Fruit fly (Drosophila melanogaster) whole organism, prepupa: Measurements from ENCODE around the gene CG7025.

Experiments used
- CG10631 ChIP-seq: fragments of 200-800 bp; sonication (Bioruptor generic); optimal IDR thresholded peaks from 2 replicates; lab custom pipeline; 2016; ENCODE audit warnings: missing biosample characterization, missing genetic modification characterization
- CG15336 ChIP-seq: fragments of 200-800 bp; sonication (Bioruptor generic); IDR thresholded peaks from 2 replicates; pipeline ENCODE4 v1.3.6; 2022; ENCODE audit warnings: missing biosample characterization, missing genetic modification characterization
- CG31627 ChIP-seq: fragments of 200-800 bp; sonication (Bioruptor generic); optimal IDR thresholded peaks from 3 replicates; lab custom pipeline; 2016; ENCODE audit warnings: missing biosample characterization, missing genetic modification characterization
- CG32006 ChIP-seq: fragments of 200-800 bp; sonication (Bioruptor generic); optimal IDR thresholded peaks from 3 replicates; lab custom pipeline; 2017; ENCODE audit warnings: missing biosample characterization, mild to moderate bottlenecking, missing genetic modification characterization
- CG34406 ChIP-seq: fragments of 200-800 bp; sonication (Bioruptor generic); optimal IDR thresholded peaks from 3 replicates; lab custom pipeline; 2016; ENCODE audit warnings: missing biosample characterization, missing genetic modification characterization
- CG3919 ChIP-seq: fragments of 200-800 bp; sonication (Bioruptor generic); optimal IDR thresholded peaks from 3 replicates; lab custom pipeline; 2016; ENCODE audit warnings: missing biosample characterization, missing genetic modification characterization
- CG6163 ChIP-seq: fragments of 200-800 bp; sonication (Bioruptor generic); IDR thresholded peaks from 3 replicates; pipeline ENCODE4 v1.3.6; 2022; ENCODE audit warnings: missing biosample characterization, missing genetic modification characterization
- CG6792 ChIP-seq: fragments of 200-800 bp; sonication (Bioruptor generic); optimal IDR thresholded peaks from 3 replicates; lab custom pipeline; 2016; ENCODE audit warnings: missing biosample characterization, missing genetic modification characterization
- CG8632 ChIP-seq: fragments of 200-800 bp; sonication (Bioruptor generic); optimal IDR thresholded peaks from 3 replicates; lab custom pipeline; 2016; ENCODE audit warnings: missing biosample characterization, missing genetic modification characterization
- Eip75B ChIP-seq: fragments of 200-800 bp; sonication (Bioruptor generic); optimal IDR thresholded peaks from 3 replicates; lab custom pipeline; 2016; ENCODE audit warnings: missing biosample characterization, missing genetic modification characterization
- Eip78C ChIP-seq: fragments of 200-800 bp; sonication (Bioruptor generic); peaks from one replicate; lab custom pipeline; 2016; ENCODE audit warnings: missing biosample characterization, missing genetic modification characterization
- Eip93F ChIP-seq: fragments of 200-800 bp; sonication (Bioruptor generic); optimal IDR thresholded peaks from 2 replicates; lab custom pipeline; 2016; ENCODE audit warnings: missing biosample characterization, mild to moderate bottlenecking, missing genetic modification characterization
- Hr39 ChIP-seq: fragments of 200-800 bp; sonication (Bioruptor generic); optimal IDR thresholded peaks from 2 replicates; lab custom pipeline; 2016; ENCODE audit warnings: missing biosample characterization, missing genetic modification characterization
- Hr4 ChIP-seq: fragments of 200-800 bp; sonication (Bioruptor generic); optimal IDR thresholded peaks from 3 replicates; lab custom pipeline; 2016; ENCODE audit warnings: missing biosample characterization, missing genetic modification characterization
- Met ChIP-seq: fragments of 200-800 bp; sonication (Bioruptor generic); optimal IDR thresholded peaks from 3 replicates; lab custom pipeline; 2016; ENCODE audit warnings: missing biosample characterization, missing genetic modification characterization
- OdsH ChIP-seq: fragments of 200-800 bp; sonication (Bioruptor generic); optimal IDR thresholded peaks from 3 replicates; lab custom pipeline; 2016; ENCODE audit warnings: missing biosample characterization, missing genetic modification characterization
- Sox15 ChIP-seq: fragments of 200-800 bp; sonication (Bioruptor generic); optimal IDR thresholded peaks from 3 replicates; lab custom pipeline; 2016; ENCODE audit warnings: missing biosample characterization, missing genetic modification characterization
- achi ChIP-seq: fragments of 200-800 bp; sonication (Bioruptor generic); optimal IDR thresholded peaks from 3 replicates; lab custom pipeline; 2016; ENCODE audit warnings: missing biosample characterization, missing genetic modification characterization
- cyc ChIP-seq: fragments of 200-800 bp; sonication (Bioruptor generic); optimal IDR thresholded peaks from 3 replicates; lab custom pipeline; 2016; ENCODE audit warnings: missing biosample characterization, missing genetic modification characterization
- eg ChIP-seq: fragments of 200-800 bp; sonication (Bioruptor generic); IDR thresholded peaks from 3 replicates; pipeline ENCODE4 v1.3.6; 2022; ENCODE audit warnings: missing biosample characterization, missing genetic modification characterization
- esn ChIP-seq: fragments of 200-800 bp; sonication (Bioruptor generic); optimal IDR thresholded peaks from 2 replicates; lab custom pipeline; 2016; ENCODE audit warnings: missing biosample characterization, mild to moderate bottlenecking, missing genetic modification characterization, moderate library complexity
- fd59A ChIP-seq: fragments of 200-800 bp; sonication (Bioruptor generic); optimal IDR thresholded peaks from 2 replicates; lab custom pipeline; 2017; ENCODE audit warnings: missing biosample characterization, mild to moderate bottlenecking, missing genetic modification characterization, missing genetic modification reagents
- fd85E ChIP-seq: fragments of 200-800 bp; sonication (Bioruptor generic); optimal IDR thresholded peaks from 3 replicates; lab custom pipeline; 2016; ENCODE audit warnings: missing biosample characterization, missing genetic modification characterization
- lz ChIP-seq: fragments of 200-800 bp; sonication (Bioruptor generic); optimal IDR thresholded peaks from 3 replicates; lab custom pipeline; 2016; ENCODE audit warnings: missing biosample characterization, missing genetic modification characterization
- pdm3 ChIP-seq: fragments of 200-800 bp; sonication (Bioruptor generic); optimal IDR thresholded peaks from 3 replicates; lab custom pipeline; 2016; ENCODE audit warnings: missing biosample characterization, missing genetic modification characterization
- salr ChIP-seq, 2 experiments: fragments of 200-800 bp; sonication (Bioruptor generic); optimal IDR thresholded peaks; 3 replicates each; lab custom pipeline; 2016 to 2018; ENCODE audit warnings: missing biosample characterization in 2 of 2, missing genetic modification characterization in 2 of 2, mild to moderate bottlenecking in 1 of 2
- spab ChIP-seq: fragments of 200-800 bp; sonication (Bioruptor generic); optimal IDR thresholded peaks from 2 replicates; lab custom pipeline; 2017; ENCODE audit warnings: missing biosample characterization, mild to moderate bottlenecking, missing genetic modification characterization, missing genetic modification reagents
- ss ChIP-seq, 2 experiments: fragments of 200-800 bp; sonication (Bioruptor generic); optimal IDR thresholded peaks; 2 replicates in 1 of 2; 3 replicates in 1 of 2; lab custom pipeline; 2017 to 2018; ENCODE audit warnings: mild to moderate bottlenecking in 2 of 2, missing biosample characterization in 2 of 2, missing genetic modification characterization in 2 of 2, moderate library complexity in 1 of 2
- svp ChIP-seq: fragments of 200-800 bp; sonication (Bioruptor generic); peaks from one replicate; lab custom pipeline; 2016; ENCODE audit warnings: missing biosample characterization, missing genetic modification characterization

The CG7025 gene

DNA sequence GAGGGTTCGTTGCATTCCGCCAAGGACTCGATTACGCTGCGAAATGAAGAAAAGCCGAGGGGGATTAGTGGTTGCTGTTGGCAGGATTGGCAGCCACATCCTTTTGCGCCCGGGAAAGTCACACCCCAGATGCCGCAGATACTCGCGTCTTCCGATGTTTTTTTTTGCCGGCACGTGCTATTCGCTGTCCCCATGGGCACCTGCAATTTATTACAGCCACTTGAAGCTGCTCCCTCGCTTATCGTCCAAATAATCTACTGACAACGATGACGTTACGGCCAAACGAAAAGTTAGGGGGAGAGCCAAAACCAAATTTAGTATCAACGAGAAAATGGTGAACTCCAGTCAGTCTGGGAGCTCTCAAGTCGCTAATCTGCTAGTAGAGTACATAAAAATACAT lies 15.5 kb downstream of the CG7025 start:
- no peak for TF ChIP-seq CG8632 (GFP tag; lab: Kevin White, UChicago)

DNA sequence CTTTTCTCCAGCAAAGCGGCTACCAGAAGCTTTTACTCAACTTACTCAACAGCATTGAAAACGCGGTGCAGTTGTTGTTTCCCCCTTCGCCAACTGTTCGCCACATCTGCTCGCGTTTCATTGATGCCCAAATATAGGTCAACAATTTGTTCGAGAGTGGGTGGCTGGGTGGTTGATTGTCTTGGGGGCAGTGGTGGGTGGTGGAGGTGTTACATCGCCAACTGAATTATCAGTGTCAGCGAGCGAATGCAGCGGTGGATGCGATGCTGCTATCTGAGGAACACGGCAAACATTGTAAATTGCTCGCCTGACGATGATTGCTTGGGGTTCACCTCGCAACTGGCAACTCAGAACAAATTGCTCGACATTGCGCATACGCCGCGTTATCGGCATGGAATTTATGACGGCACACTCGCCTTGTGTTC lies 16.7 kb downstream of the CG7025 start:
- TF ChIP-seq Eip75B (GFP tag; lab: Kevin White, UChicago) (peak; percentile 22), svp (peak; percentile 77), fd85E (GFP tag; lab: Kevin White, UChicago) (no peak), cyc (no peak), Eip78C (GFP tag; lab: Kevin White, UChicago) (peak; percentile 10)

DNA sequence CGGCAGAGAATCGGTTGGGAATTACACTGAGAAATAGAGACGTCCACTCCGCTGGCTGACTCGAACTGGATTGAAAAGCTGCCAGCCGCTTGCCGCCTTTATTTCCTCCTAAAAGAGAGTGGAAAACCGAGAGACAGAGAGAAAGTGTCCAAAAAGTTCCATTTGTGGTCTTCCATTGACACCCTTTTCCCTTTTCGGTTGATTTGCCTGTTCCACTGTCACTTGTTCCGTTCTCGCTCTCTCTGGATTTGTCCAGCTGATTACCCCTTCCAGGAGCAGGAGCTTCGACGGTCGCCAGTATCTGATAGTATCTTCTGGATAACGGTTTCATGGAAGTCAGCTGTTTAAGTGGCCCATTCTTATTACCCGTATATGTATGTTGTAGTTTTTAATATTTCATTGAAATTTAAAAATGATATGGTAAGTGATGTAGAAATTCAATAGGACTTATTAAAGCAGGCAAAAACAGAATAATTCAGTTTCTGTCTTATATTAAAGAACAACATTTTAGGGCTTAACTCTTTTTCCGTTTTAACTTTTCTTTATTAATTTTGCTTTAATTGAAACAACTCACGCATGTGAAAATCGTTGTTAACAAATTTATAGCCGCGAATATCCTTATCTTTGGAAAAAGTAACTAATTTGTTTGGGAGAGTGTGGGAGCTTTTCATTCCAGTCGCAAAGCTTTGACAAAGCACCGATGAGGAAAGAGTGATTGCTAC lies 17.3 kb downstream of the CG7025 start, which contains the start of gene Slob:
TSS of gene Slob (minus strand) at position 51 of the 722 bp plus-strand sequence.
- TF ChIP-seq Eip78C (GFP tag; lab: Kevin White, UChicago) (peak; percentile 26), CG3919 (GFP tag; lab: Kevin White, UChicago) (no peak)

DNA sequence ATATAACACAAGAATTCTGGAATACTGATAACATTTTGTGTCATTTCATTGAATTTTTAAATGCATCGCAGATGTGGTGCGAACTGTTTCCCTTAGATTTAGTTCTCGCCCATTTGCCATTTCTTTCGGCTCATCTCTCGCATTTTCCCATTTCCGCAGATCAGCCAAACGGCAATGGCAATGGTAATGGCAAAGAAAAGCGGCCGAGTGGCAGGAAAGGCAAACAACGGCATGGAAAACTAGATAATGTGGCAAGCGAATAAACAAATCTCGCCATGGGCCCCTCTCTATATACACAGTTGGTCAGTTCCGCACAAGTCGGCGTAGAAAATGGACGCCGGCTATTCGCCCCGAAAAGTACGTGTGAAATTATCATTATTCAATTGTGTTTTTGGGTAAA lies 26.7 kb downstream of the CG7025 start, which contains the start of gene Myo28B1:
TSS of gene Myo28B1 (plus strand) at position 301 of the 400 bp plus-strand sequence.
- no peak for TF ChIP-seq CG34406
- TF ChIP-seq svp: peak; percentile 14
- TF ChIP-seq, all 60 proteins: peak for 1

DNA sequence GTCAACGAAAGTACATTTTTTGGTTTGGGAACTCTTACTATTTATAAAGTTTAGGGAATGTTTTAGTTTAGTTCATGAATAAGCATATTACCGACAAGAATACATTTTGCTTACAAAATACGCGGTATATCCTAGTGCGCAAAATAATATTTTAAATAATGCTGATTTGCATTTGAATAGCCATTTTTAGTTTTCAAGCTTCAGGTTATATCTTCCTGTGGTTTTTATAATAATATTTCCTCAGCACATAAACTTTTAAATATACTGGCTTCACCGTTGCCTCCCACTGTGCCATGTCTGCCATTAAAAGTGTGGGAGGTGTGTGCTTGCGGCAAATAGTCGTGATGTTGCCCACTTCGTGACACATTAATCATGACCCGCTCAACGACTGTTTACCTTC lies 32.4 kb downstream of the CG7025 start:
- TF ChIP-seq CG32006 (GFP tag; lab: Kevin White, UChicago): peak; percentile 2
- TF ChIP-seq spab (GFP tag; lab: Kevin White, UChicago): no peak
- TF ChIP-seq esn: no peak
- TF ChIP-seq OdsH (GFP tag; lab: Kevin White, UChicago): no peak

DNA sequence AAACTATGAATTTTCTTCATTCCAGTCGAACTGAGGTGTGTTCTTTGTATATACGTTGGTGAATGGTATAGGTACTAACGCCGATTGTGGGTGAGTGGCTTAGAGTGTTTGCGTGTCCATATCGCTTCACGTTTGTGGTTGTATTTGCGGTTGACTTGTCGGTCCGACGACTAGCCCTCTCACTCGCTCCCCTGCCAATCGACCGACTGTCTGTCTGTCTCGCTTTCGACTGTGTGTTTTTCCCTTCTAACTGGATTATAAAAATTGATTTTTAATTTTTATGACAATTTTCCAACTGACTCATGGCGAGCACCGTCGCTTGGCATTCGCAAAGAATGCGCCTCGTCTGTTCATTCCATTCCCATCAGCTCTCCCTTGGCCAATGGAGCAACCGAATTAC lies 32.9 kb downstream of the CG7025 start:
- TF ChIP-seq Eip78C (GFP tag; lab: Kevin White, UChicago) (no peak), ss (GFP tag; optimal IDR thresholded peaks at IDR 0.05; lab: Kevin White, UChicago) (no peak), Sox15 (no peak), fd59A (GFP tag; lab: Kevin White, UChicago) (no peak)

DNA sequence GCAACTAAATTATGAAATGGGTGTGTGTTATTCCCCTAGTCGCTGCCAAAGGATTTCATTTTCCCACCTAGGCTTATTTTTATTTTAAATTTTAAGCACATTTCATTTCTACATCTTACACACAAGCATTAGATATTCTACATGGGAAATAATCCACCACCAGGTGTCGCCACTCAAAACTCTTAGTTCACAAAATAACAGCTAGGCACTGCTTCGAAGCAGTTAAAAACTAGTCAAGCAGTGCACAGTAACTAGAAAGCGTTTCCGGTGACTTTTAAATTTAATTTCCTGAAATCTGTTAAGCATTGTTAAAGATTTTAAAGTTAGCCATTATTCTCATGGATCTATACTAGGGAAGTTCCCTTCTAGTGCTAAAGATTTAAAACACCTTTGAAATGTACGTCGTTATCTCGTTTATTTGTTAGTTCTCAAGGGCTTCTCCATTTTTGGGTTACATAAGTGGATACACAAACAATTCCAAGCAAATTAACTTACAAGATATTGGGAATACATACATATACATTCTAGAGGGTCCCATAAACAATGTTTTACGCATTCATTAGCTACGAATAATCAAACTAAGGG lies 50.8 kb downstream of the CG7025 start:
- TF ChIP-seq OdsH (GFP tag; lab: Kevin White, UChicago) (peak; percentile 73), Eip93F (GFP tag; lab: Kevin White, UChicago) (no peak), lz (GFP tag; lab: Kevin White, UChicago) (peak; percentile 28), pdm3 (GFP tag; lab: Kevin White, UChicago) (peak; percentile 71), CG15336 (no peak), Sox15 (peak; percentile 11), CG10631 (GFP tag; lab: Kevin White, UChicago) (peak; percentile 24), salr (GFP tag; optimal IDR thresholded peaks at IDR 0.05; lab: Kevin White, UChicago) (peak in 1 of 2 experiments; percentile 33), CG31627 (GFP tag; lab: Kevin White, UChicago) (peak; percentile 37), cyc (peak; percentile 8), Hr4 (GFP tag; lab: Kevin White, UChicago) (peak; percentile 40), achi (GFP tag; lab: Kevin White, UChicago) (peak; percentile 40), esn (no peak), Met (GFP tag; lab: Kevin White, UChicago) (peak; percentile 29), Eip75B (GFP tag; lab: Kevin White, UChicago) (peak; percentile 53), CG6792 (no peak), CG6163 (GFP tag; lab: Robert Waterston, UW) (peak; percentile 80), Hr39 (peak; percentile 53), ss (GFP tag; optimal IDR thresholded peaks at IDR 0.05; lab: Kevin White, UChicago) (no peak), eg (GFP tag; lab: Robert Waterston, UW) (peak; percentile 65; the same call in 2 of the 3 replicates)
